Fruit fly (Drosophila melanogaster) whole organism, adult: ENCODE measurements around the gene CG14302.
A peak's percentile ranks its signal among the peaks of the same experiment; 100 is the strongest.

Experiments
- CG11617 ChIP-seq: fragments of 200-800 bp; sonication (Bioruptor generic); optimal IDR thresholded peaks from 2 replicates; lab custom pipeline; 2017; ENCODE audit warnings: mild to moderate bottlenecking, missing biosample characterization, missing genetic modification reagents, missing genetic modification characterization
- CG12768 ChIP-seq: fragments of 200-800 bp; sonication (Bioruptor generic); optimal IDR thresholded peaks from 2 replicates; lab custom pipeline; 2017; ENCODE audit warnings: missing biosample characterization, missing genetic modification characterization, mild to moderate bottlenecking, moderate library complexity, missing genetic modification reagents
- CG14711 ChIP-seq: fragments of 200-800 bp; sonication (Bioruptor generic); optimal IDR thresholded peaks from 2 replicates; lab custom pipeline; 2018; ENCODE audit warnings: missing biosample characterization, mild to moderate bottlenecking, missing genetic modification characterization, moderate library complexity
- CG1620 ChIP-seq: fragments of 200-800 bp; sonication (Bioruptor generic); optimal IDR thresholded peaks from 2 replicates; lab custom pipeline; 2016; ENCODE audit warnings: missing biosample characterization, missing genetic modification characterization
- CG33017 ChIP-seq: fragments of 200-800 bp; sonication (Bioruptor generic); optimal IDR thresholded peaks from 2 replicates; lab custom pipeline; 2018; ENCODE audit warnings: missing biosample characterization, mild to moderate bottlenecking, missing genetic modification characterization, moderate library complexity
- CG5204 ChIP-seq: fragments of 200-800 bp; sonication (Bioruptor generic); optimal IDR thresholded peaks from 2 replicates; lab custom pipeline; 2016; ENCODE audit warnings: missing biosample characterization, missing genetic modification characterization
- CG7045 ChIP-seq: fragments of 200-800 bp; sonication (Bioruptor generic); optimal IDR thresholded peaks from 2 replicates; lab custom pipeline; 2017; ENCODE audit warnings: missing biosample characterization, mild to moderate bottlenecking, missing genetic modification characterization
- CG7101 ChIP-seq: fragments of 200-800 bp; sonication (Bioruptor generic); optimal IDR thresholded peaks from 2 replicates; lab custom pipeline; 2018; ENCODE audit warnings: missing biosample characterization, mild to moderate bottlenecking, missing genetic modification characterization, moderate library complexity
- Clk ChIP-seq: fragments of 200-800 bp; sonication (Bioruptor generic); optimal IDR thresholded peaks from 2 replicates; lab custom pipeline; 2017; ENCODE audit warnings: missing biosample characterization, missing genetic modification characterization
- Crg-1 ChIP-seq: fragments of 200-800 bp; sonication (Bioruptor generic); optimal IDR thresholded peaks from 2 replicates; lab custom pipeline; 2016; ENCODE audit warnings: missing biosample characterization, missing genetic modification characterization
- Hr96 ChIP-seq: fragments of 200-800 bp; sonication (Bioruptor generic); optimal IDR thresholded peaks from 2 replicates; lab custom pipeline; 2016; ENCODE audit warnings: missing biosample characterization, missing genetic modification characterization
- Mnt ChIP-seq: fragments of 200-800 bp; sonication (Bioruptor generic); optimal IDR thresholded peaks from 2 replicates; lab custom pipeline; 2016; ENCODE audit warnings: missing biosample characterization, mild to moderate bottlenecking, missing genetic modification characterization
- bab1 ChIP-seq: fragments of 200-800 bp; sonication (Bioruptor generic); optimal IDR thresholded peaks from 3 replicates; lab custom pipeline; 2019; ENCODE audit warnings: missing biosample characterization, mild to moderate bottlenecking, missing genetic modification characterization, moderate library complexity
- cic ChIP-seq: fragments of 200-800 bp; sonication (Bioruptor generic); optimal IDR thresholded peaks from 2 replicates; lab custom pipeline; 2017; ENCODE audit warnings: missing biosample characterization, mild to moderate bottlenecking, missing genetic modification characterization, moderate library complexity
- cnc ChIP-seq, 2 experiments: fragments of >200 bp; optimal IDR thresholded peaks; 2 replicates each; lab custom pipeline; 2017
- kay ChIP-seq: fragments of 200-800 bp; sonication (Bioruptor generic); peaks from one replicate; lab custom pipeline; 2016; ENCODE audit warnings: missing biosample characterization, missing genetic modification characterization, borderline replicate concordance
- ovo ChIP-seq: fragments of 200-800 bp; sonication (Bioruptor generic); optimal IDR thresholded peaks from 2 replicates; lab custom pipeline; 2016; ENCODE audit warnings: missing biosample characterization, missing genetic modification characterization
- pad ChIP-seq: fragments of 200-800 bp; sonication (Bioruptor generic); optimal IDR thresholded peaks from 3 replicates; lab custom pipeline; 2017; ENCODE audit warnings: missing biosample characterization, missing genetic modification characterization, mild to moderate bottlenecking, moderate library complexity, missing genetic modification reagents
- tj ChIP-seq: fragments of 200-800 bp; sonication (Bioruptor generic); optimal IDR thresholded peaks from 3 replicates; lab custom pipeline; 2017; ENCODE audit warnings: missing biosample characterization, mild to moderate bottlenecking, missing genetic modification characterization, moderate library complexity
- toe ChIP-seq: fragments of 200-800 bp; sonication (Bioruptor generic); optimal IDR thresholded peaks from 2 replicates; lab custom pipeline; 2016; ENCODE audit warnings: missing biosample characterization, missing genetic modification characterization

CG14302 gene

DNA sequence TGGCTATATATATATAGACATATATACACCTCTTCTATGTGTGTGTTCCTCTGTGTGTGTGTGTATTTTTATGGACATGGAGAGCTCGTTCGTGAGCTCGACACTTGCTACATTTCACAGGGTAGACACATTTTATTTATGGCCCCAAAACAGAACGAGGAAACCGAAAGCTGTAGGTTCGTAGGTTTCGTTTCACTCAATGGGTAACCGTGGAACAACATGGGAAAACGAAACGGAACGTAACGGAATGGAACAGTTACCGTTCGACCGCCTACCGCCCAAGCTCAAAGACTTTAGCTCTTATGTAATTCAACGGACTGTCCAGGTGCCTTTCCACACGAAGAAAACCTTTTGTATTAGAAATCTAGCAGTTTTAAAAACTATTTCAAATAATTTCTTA is 26.2 kb upstream of the CG14302 start:
- no peak for TF ChIP-seq tj (GFP tag; lab: Kevin White, UChicago)
- no peak for TF ChIP-seq CG33017 (tag; lab: Kevin White, UChicago)
- TF ChIP-seq Crg-1, result no peak
- TF ChIP-seq pad, result no peak
- TF ChIP-seq bab1 (GFP tag; lab: Kevin White, UChicago), result no peak
- TF ChIP-seq cic (GFP tag; lab: Kevin White, UChicago), result no peak
- no peak for TF ChIP-seq CG7101
- TF ChIP-seq CG7045, result no peak
- no peak for TF ChIP-seq toe (GFP tag; lab: Kevin White, UChicago)
- TF ChIP-seq cnc (optimal IDR thresholded peaks at IDR 0.05; lab: Kevin White, UChicago), result no peak
- TF ChIP-seq Clk (GFP tag; lab: Kevin White, UChicago), result no peak
- no peak for TF ChIP-seq CG5204 (GFP tag; lab: Kevin White, UChicago)
- TF ChIP-seq CG12768 (GFP tag; lab: Kevin White, UChicago), result no peak
- TF ChIP-seq Hr96, result no peak
- TF ChIP-seq CG11617, result no peak
- no peak for TF ChIP-seq kay (GFP tag; lab: Kevin White, UChicago)
- TF ChIP-seq CG14711 (tag; lab: Kevin White, UChicago), result no peak

- TF ChIP-seq CG12768 (GFP tag; lab: Kevin White, UChicago) (no peak), CG11617 (no peak), tj (GFP tag; lab: Kevin White, UChicago) (no peak), Clk (GFP tag; lab: Kevin White, UChicago) (no peak), ovo (GFP tag; lab: Kevin White, UChicago) (no peak)
Measured at dm6 chr3R:18707492-18707891, 25.0 kb upstream of the CG14302 start.

DNA sequence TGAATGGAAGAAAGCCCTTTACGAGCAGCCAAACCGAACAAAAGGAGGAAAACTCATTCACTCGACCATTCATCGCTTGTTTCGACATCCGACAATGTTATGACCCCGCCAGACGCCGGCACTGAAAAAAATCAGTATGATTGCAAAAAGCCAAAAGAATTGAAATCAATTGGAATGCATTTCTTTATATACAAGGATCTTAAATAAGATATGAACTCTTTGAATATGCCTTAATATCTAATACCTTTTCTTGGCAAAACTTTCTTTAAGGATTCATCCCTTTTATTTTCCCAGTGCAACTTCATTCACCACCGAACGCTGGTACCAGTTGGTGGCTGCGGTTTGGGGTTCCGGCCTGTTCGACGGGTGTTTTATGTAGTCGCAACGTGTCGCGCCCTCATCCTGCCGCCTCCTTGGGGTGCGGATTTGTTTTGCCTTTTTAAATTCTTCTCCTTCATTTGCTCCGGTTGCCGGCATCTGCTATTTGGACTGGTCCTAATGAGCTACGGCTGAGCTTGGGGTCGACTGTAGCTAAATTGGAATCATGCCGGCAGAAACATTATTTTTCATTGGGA is 12.6 kb upstream of the CG14302 start:
- no peak for TF ChIP-seq Mnt
- TF ChIP-seq Clk (GFP tag; lab: Kevin White, UChicago), result no peak
- peak; percentile 17 for TF ChIP-seq CG12768 (GFP tag; lab: Kevin White, UChicago)
- no peak for TF ChIP-seq CG14711 (tag; lab: Kevin White, UChicago)
- no peak for TF ChIP-seq bab1 (GFP tag; lab: Kevin White, UChicago)
- peak; percentile 36 for TF ChIP-seq CG33017 (tag; lab: Kevin White, UChicago)
- peak; percentile 2 for TF ChIP-seq toe (GFP tag; lab: Kevin White, UChicago)
- TF ChIP-seq CG5204 (GFP tag; lab: Kevin White, UChicago), result peak; percentile 29
- peak; percentile 26 for TF ChIP-seq CG7045
- TF ChIP-seq tj (GFP tag; lab: Kevin White, UChicago), result no peak
- TF ChIP-seq Hr96, result peak; percentile 37
- TF ChIP-seq CG7101, result peak; percentile 10
- TF ChIP-seq kay (GFP tag; lab: Kevin White, UChicago), result no peak

DNA sequence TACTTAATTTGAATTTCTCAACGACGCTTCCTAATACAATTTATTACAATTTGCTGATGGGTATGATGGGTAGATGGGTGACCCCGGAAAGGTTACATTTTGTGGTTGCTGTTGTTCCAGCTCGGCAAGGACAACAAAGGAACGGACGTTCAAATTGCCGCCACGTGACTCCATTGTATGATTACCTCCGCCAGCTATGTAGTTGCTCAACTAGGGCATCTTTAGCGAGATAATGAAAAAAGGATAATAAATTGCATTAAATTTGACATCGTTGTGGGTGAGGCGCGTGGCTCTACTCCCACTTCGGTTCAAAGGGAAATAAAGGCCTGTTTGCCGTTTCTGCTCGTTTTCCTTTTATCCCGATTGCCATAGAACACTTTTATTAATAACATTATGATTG is 11.1 kb upstream of the CG14302 start:
- TF ChIP-seq cic (GFP tag; lab: Kevin White, UChicago) (no peak), Hr96 (no peak), cnc (optimal IDR thresholded peaks at IDR 0.05; lab: Kevin White, UChicago) (no peak), CG12768 (GFP tag; lab: Kevin White, UChicago) (no peak), pad (no peak), ovo (GFP tag; lab: Kevin White, UChicago) (no peak), Crg-1 (no peak), CG5204 (GFP tag; lab: Kevin White, UChicago) (no peak), tj (GFP tag; lab: Kevin White, UChicago) (no peak), bab1 (GFP tag; lab: Kevin White, UChicago) (no peak), CG7101 (no peak), CG14711 (tag; lab: Kevin White, UChicago) (no peak)

- TF ChIP-seq CG7101, result no peak
- no peak for TF ChIP-seq cic (GFP tag; lab: Kevin White, UChicago)
- no peak for TF ChIP-seq Clk (GFP tag; lab: Kevin White, UChicago)
- TF ChIP-seq CG7045, result no peak
- TF ChIP-seq Crg-1, result no peak
- no peak for TF ChIP-seq CG1620 (GFP tag; lab: Kevin White, UChicago)
- TF ChIP-seq CG14711 (tag; lab: Kevin White, UChicago), result no peak
- TF ChIP-seq kay (GFP tag; lab: Kevin White, UChicago), result no peak
- TF ChIP-seq CG5204 (GFP tag; lab: Kevin White, UChicago), result no peak
- no peak for TF ChIP-seq toe (GFP tag; lab: Kevin White, UChicago)
- no peak for TF ChIP-seq CG11617
- TF ChIP-seq CG12768 (GFP tag; lab: Kevin White, UChicago), result no peak
- no peak for TF ChIP-seq tj (GFP tag; lab: Kevin White, UChicago)
- no peak for TF ChIP-seq pad
- no peak for TF ChIP-seq bab1 (GFP tag; lab: Kevin White, UChicago)
- no peak for TF ChIP-seq CG33017 (tag; lab: Kevin White, UChicago)
- no peak for TF ChIP-seq cnc (optimal IDR thresholded peaks at IDR 0.05; lab: Kevin White, UChicago)
- no peak for TF ChIP-seq Mnt
- no peak for TF ChIP-seq ovo (GFP tag; lab: Kevin White, UChicago)
Measured at dm6 chr3R:18722490-18722889, 10.0 kb upstream of the CG14302 start, which contains the start of gene CG34283. Gene CG34283 (minus strand): TSS chr3R:18722590.

- TF ChIP-seq toe (GFP tag; lab: Kevin White, UChicago) (no peak), Mnt (no peak), CG7045 (no peak), tj (GFP tag; lab: Kevin White, UChicago) (no peak), bab1 (GFP tag; lab: Kevin White, UChicago) (no peak), ovo (GFP tag; lab: Kevin White, UChicago) (no peak), kay (GFP tag; lab: Kevin White, UChicago) (no peak), CG1620 (GFP tag; lab: Kevin White, UChicago) (no peak), CG14711 (tag; lab: Kevin White, UChicago) (no peak), CG33017 (tag; lab: Kevin White, UChicago) (no peak)
Measured at dm6 chr3R:18726334-18726733, 6.1 kb upstream of the CG14302 start, which contains the start of gene CG7714. Gene CG7714 (minus strand): TSS chr3R:18726434.
